Worm (Caenorhabditis elegans) whole organism, mixed stage, embryonic: ENCODE results near the gene srv-8.

Experiments used
- mab-5 ChIP-seq: fragments of 150-350 bp; optimal IDR thresholded peaks from 2 replicates; lab custom pipeline; 2014; ENCODE audit warnings: missing biosample characterization, missing genetic modification characterization
- nhr-76 ChIP-seq: sonication (generic microtip); optimal IDR thresholded peaks from 2 replicates; lab custom pipeline; 2017; ENCODE audit warnings: missing biosample characterization, missing genetic modification characterization

DNA sequence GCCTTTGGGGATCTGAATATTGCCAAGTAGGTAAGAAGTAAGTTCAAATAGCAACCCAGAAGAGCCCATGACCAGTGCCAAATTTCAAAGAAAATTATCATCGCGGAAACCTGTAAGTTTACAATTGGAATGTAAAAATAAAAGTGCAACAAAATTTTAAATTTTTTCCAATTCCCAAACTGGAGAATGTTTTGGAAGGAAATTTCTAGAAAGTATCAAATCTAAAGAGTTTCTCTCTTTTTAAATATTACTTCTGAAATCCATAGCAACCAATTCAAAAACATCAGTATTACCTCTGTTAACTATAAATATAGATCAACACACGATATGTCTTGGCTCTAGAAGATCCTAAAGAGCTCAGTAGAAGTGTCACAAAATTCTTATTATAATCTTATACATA, 8.1 kb upstream of the srv-8 start, which contains the start of gene srd-19:
- TF ChIP-seq mab-5 (no peak), nhr-76 (tag; lab: Kevin White, UChicago) (no peak)
